Fruit fly (Drosophila melanogaster): ENCODE measurements around the gene CG32152.

dm6 chr3L:16192561-16193355, 48.9 kb upstream of the CG32152 start:
- TF ChIP-seq CG12219 (GFP tag; optimal IDR thresholded peaks at IDR 0.05) (no peak), ems (GFP tag; optimal IDR thresholded peaks at IDR 0.05) (no peak), ewg (GFP tag; optimal IDR thresholded peaks at IDR 0.05) (no peak), CG32772 (GFP tag; IDR thresholded peaks at IDR 0.05) (no peak), ham (GFP tag; IDR thresholded peaks at IDR 0.05) (no peak), klu (GFP tag; IDR thresholded peaks at IDR 0.05) (no peak), gce (GFP tag; IDR thresholded peaks at IDR 0.05) (no peak), cg (GFP tag; optimal IDR thresholded peaks at IDR 0.05) (peak; percentile 1), CG13894 (tag; optimal IDR thresholded peaks at IDR 0.05) (peak; percentile 50), CG11695 (GFP tag; IDR thresholded peaks at IDR 0.05) (no peak)
